Fruit fly (Drosophila melanogaster): Measurements from ENCODE around the gene CG8119.
A peak's percentile ranks its signal among the peaks of the same experiment; 100 is the strongest.

The CG8119 gene

dm6 chrX:15642056-15642455, 20.3 kb upstream of the CG8119 start:
- TF ChIP-seq gl (tag; optimal IDR thresholded peaks at IDR 0.05) = peak; percentile 6
- no peak for TF ChIP-seq rn (GFP tag; IDR thresholded peaks at IDR 0.05)
- TF ChIP-seq Ets98B (GFP tag; IDR thresholded peaks at IDR 0.05) = no peak
- 0 out of 3 replicates have a peak, but pooled peaks have one; percentile 26 for TF ChIP-seq CG4496 (GFP tag; IDR thresholded peaks at IDR 0.05)
- peak; percentile 69 for TF ChIP-seq CG17806 (tag; optimal IDR thresholded peaks at IDR 0.05)
- TF ChIP-seq CG32121 (GFP tag; IDR thresholded peaks at IDR 0.05) = no peak
- TF ChIP-seq Snoo (tag; optimal IDR thresholded peaks at IDR 0.05) = peak; percentile 66
- peak; percentile 33 for TF ChIP-seq CG8301 (tag; optimal IDR thresholded peaks at IDR 0.05)
- peak; percentile 66 for TF ChIP-seq CG9948 (tag; optimal IDR thresholded peaks at IDR 0.05)
- TF ChIP-seq CG14655 (GFP tag; optimal IDR thresholded peaks at IDR 0.05) = peak; percentile 57
- TF ChIP-seq CG34367 (tag; optimal IDR thresholded peaks at IDR 0.05) = peak; percentile 64
- TF ChIP-seq Pif1B (GFP tag; optimal IDR thresholded peaks at IDR 0.05) = peak; percentile 66
- TF ChIP-seq CG10348 (GFP tag; IDR thresholded peaks at IDR 0.05) = no peak
- TF ChIP-seq CG15710 (tag; optimal IDR thresholded peaks at IDR 0.05) = peak; percentile 80
- peak; percentile 81 for TF ChIP-seq CG8159 (tag; optimal IDR thresholded peaks at IDR 0.05)
- TF ChIP-seq EcR (GFP tag; optimal IDR thresholded peaks at IDR 0.05) = no peak
- TF ChIP-seq CG12605 (GFP tag; IDR thresholded peaks at IDR 0.05) = no peak
- no peak for TF ChIP-seq fd96Ca (GFP tag; IDR thresholded peaks at IDR 0.05)
- TF ChIP-seq Pif1A (GFP tag; optimal IDR thresholded peaks at IDR 0.05) = peak; percentile 63
- TF ChIP-seq D1 (tag; optimal IDR thresholded peaks at IDR 0.05) = peak; percentile 34
- no peak for TF ChIP-seq CG13204 (GFP tag; optimal IDR thresholded peaks at IDR 0.05)

- TF ChIP-seq CG12605 (GFP tag; IDR thresholded peaks at IDR 0.05) = no peak
- TF ChIP-seq CG15710 (tag; optimal IDR thresholded peaks at IDR 0.05) = no peak
- TF ChIP-seq Pif1B (GFP tag; optimal IDR thresholded peaks at IDR 0.05) = no peak
- no peak for TF ChIP-seq CG34367 (tag; optimal IDR thresholded peaks at IDR 0.05)
- TF ChIP-seq CG14655 (GFP tag; optimal IDR thresholded peaks at IDR 0.05) = no peak
- no peak for TF ChIP-seq gl (tag; optimal IDR thresholded peaks at IDR 0.05)
- no peak for TF ChIP-seq CG32121 (GFP tag; IDR thresholded peaks at IDR 0.05)
- no peak for TF ChIP-seq CG17806 (tag; optimal IDR thresholded peaks at IDR 0.05)
Observed at dm6 chrX:15643210-15643609, 19.2 kb upstream of the CG8119 start.

dm6 chrX:15643922-15644321, 18.5 kb upstream of the CG8119 start, which contains the start of gene CG8117:
Gene CG8117, plus strand, starts transcription at chrX:15644222.
- TF ChIP-seq EcR (GFP tag; optimal IDR thresholded peaks at IDR 0.05) (no peak), CG4496 (GFP tag; IDR thresholded peaks at IDR 0.05) (no peak), rn (GFP tag; IDR thresholded peaks at IDR 0.05) (no peak), CG9948 (tag; optimal IDR thresholded peaks at IDR 0.05) (no peak), CG14655 (GFP tag; optimal IDR thresholded peaks at IDR 0.05) (no peak), CG12605 (GFP tag; IDR thresholded peaks at IDR 0.05) (no peak), fd96Ca (GFP tag; IDR thresholded peaks at IDR 0.05) (no peak), Pif1A (GFP tag; optimal IDR thresholded peaks at IDR 0.05) (no peak), gl (tag; optimal IDR thresholded peaks at IDR 0.05) (no peak), CG34367 (tag; optimal IDR thresholded peaks at IDR 0.05) (no peak), Ets98B (GFP tag; IDR thresholded peaks at IDR 0.05) (no peak), CG10348 (GFP tag; IDR thresholded peaks at IDR 0.05) (no peak), CG8159 (tag; optimal IDR thresholded peaks at IDR 0.05) (no peak)

dm6 chrX:15646792-15647191, 15.6 kb upstream of the CG8119 start:
- TF ChIP-seq CG15710 (tag; optimal IDR thresholded peaks at IDR 0.05) (no peak), CG34367 (tag; optimal IDR thresholded peaks at IDR 0.05) (no peak), Pif1A (GFP tag; optimal IDR thresholded peaks at IDR 0.05) (no peak), CG17806 (tag; optimal IDR thresholded peaks at IDR 0.05) (no peak), CG12605 (GFP tag; IDR thresholded peaks at IDR 0.05) (no peak), Pif1B (GFP tag; optimal IDR thresholded peaks at IDR 0.05) (no peak), Ets98B (GFP tag; IDR thresholded peaks at IDR 0.05) (no peak), EcR (GFP tag; optimal IDR thresholded peaks at IDR 0.05) (no peak), CG8301 (tag; optimal IDR thresholded peaks at IDR 0.05) (no peak), D1 (tag; optimal IDR thresholded peaks at IDR 0.05) (no peak), CG4496 (GFP tag; IDR thresholded peaks at IDR 0.05) (no peak), rn (GFP tag; IDR thresholded peaks at IDR 0.05) (no peak), gl (tag; optimal IDR thresholded peaks at IDR 0.05) (no peak), CG32121 (GFP tag; IDR thresholded peaks at IDR 0.05) (no peak), fd96Ca (GFP tag; IDR thresholded peaks at IDR 0.05) (no peak)

- no peak for TF ChIP-seq CG12605 (GFP tag; IDR thresholded peaks at IDR 0.05)
- no peak for TF ChIP-seq CG10348 (GFP tag; IDR thresholded peaks at IDR 0.05)
- TF ChIP-seq Ets98B (GFP tag; IDR thresholded peaks at IDR 0.05) = no peak
- no peak for TF ChIP-seq CG32121 (GFP tag; IDR thresholded peaks at IDR 0.05)
- no peak for TF ChIP-seq EcR (GFP tag; optimal IDR thresholded peaks at IDR 0.05)
- no peak for TF ChIP-seq Snoo (tag; optimal IDR thresholded peaks at IDR 0.05)
- TF ChIP-seq CG17806 (tag; optimal IDR thresholded peaks at IDR 0.05) = no peak
- no peak for TF ChIP-seq CG4496 (GFP tag; IDR thresholded peaks at IDR 0.05)
- TF ChIP-seq fd96Ca (GFP tag; IDR thresholded peaks at IDR 0.05) = no peak
- TF ChIP-seq CG8159 (tag; optimal IDR thresholded peaks at IDR 0.05) = no peak
- no peak for TF ChIP-seq CG9948 (tag; optimal IDR thresholded peaks at IDR 0.05)
- no peak for TF ChIP-seq Pif1B (GFP tag; optimal IDR thresholded peaks at IDR 0.05)
- no peak for TF ChIP-seq gl (tag; optimal IDR thresholded peaks at IDR 0.05)
- TF ChIP-seq CG14655 (GFP tag; optimal IDR thresholded peaks at IDR 0.05) = no peak
- no peak for TF ChIP-seq rn (GFP tag; IDR thresholded peaks at IDR 0.05)
- TF ChIP-seq CG8301 (tag; optimal IDR thresholded peaks at IDR 0.05) = no peak
- no peak for TF ChIP-seq Pif1A (GFP tag; optimal IDR thresholded peaks at IDR 0.05)
- no peak for TF ChIP-seq CG15710 (tag; optimal IDR thresholded peaks at IDR 0.05)
- TF ChIP-seq D1 (tag; optimal IDR thresholded peaks at IDR 0.05) = no peak
Observed at dm6 chrX:15648180-15648579, 14.2 kb upstream of the CG8119 start.

- TF ChIP-seq CG12605 (GFP tag; IDR thresholded peaks at IDR 0.05) (no peak), CG32121 (GFP tag; IDR thresholded peaks at IDR 0.05) (no peak), CG4496 (GFP tag; IDR thresholded peaks at IDR 0.05) (no peak), CG9948 (tag; optimal IDR thresholded peaks at IDR 0.05) (no peak), fd96Ca (GFP tag; IDR thresholded peaks at IDR 0.05) (no peak), Ets98B (GFP tag; IDR thresholded peaks at IDR 0.05) (no peak), Snoo (tag; optimal IDR thresholded peaks at IDR 0.05) (no peak), EcR (GFP tag; optimal IDR thresholded peaks at IDR 0.05) (no peak), D1 (tag; optimal IDR thresholded peaks at IDR 0.05) (no peak), gl (tag; optimal IDR thresholded peaks at IDR 0.05) (no peak), CG14655 (GFP tag; optimal IDR thresholded peaks at IDR 0.05) (no peak), CG15710 (tag; optimal IDR thresholded peaks at IDR 0.05) (no peak), Pif1A (GFP tag; optimal IDR thresholded peaks at IDR 0.05) (no peak), CG8301 (tag; optimal IDR thresholded peaks at IDR 0.05) (no peak), rn (GFP tag; IDR thresholded peaks at IDR 0.05) (no peak), CG13204 (GFP tag; optimal IDR thresholded peaks at IDR 0.05) (no peak), CG34367 (tag; optimal IDR thresholded peaks at IDR 0.05) (no peak), CG17806 (tag; optimal IDR thresholded peaks at IDR 0.05) (no peak), CG8159 (tag; optimal IDR thresholded peaks at IDR 0.05) (no peak)
Observed at dm6 chrX:15649507-15649906, 12.9 kb upstream of the CG8119 start.

All from whole organism, pupa.